Fruit fly (Drosophila melanogaster): ENCODE data around the gene Ccp84Af.

- TF ChIP-seq CTCF (optimal IDR thresholded peaks at IDR 0.05) (no peak), CG8478 (optimal IDR thresholded peaks at IDR 0.05) (no peak)
These were observed 6.2 kb upstream of the Ccp84Af start, which contains the start of gene Ccp84Ac for dm6 chr3R:6696221-6696749.

Measured in S2 (cell line).